Worm (Caenorhabditis elegans): ENCODE results near the gene ZK632.9.
A peak's percentile ranks its signal among the peaks of the same experiment; 100 is the strongest.

Gene ZK632.9

ce11 chrIII:9825073-9825828 is at the start of gene ZK632.9:
Gene ZK632.9 (minus strand): TSS chrIII:9825432.
- no peak for TF ChIP-seq F13C5.2 (tag; optimal IDR thresholded peaks at IDR 0.05)
- no peak for TF ChIP-seq scrt-1 (GFP tag; IDR thresholded peaks at IDR 0.05)

ce11 chrIII:9874515-9874914 is 49.3 kb upstream of the ZK632.9 start:
- TF ChIP-seq ceh-36 (tag; optimal IDR thresholded peaks at IDR 0.05), result no peak
- no peak for TF ChIP-seq ets-7 (tag; optimal IDR thresholded peaks at IDR 0.05)
- no peak for TF ChIP-seq hmg-4 (GFP tag; optimal IDR thresholded peaks at IDR 0.05)
- no peak for TF ChIP-seq tra-4 (tag; optimal IDR thresholded peaks at IDR 0.05)
- no peak for TF ChIP-seq ama-1 (optimal IDR thresholded peaks at IDR 0.05)
- TF ChIP-seq B0310.2 (tag; optimal IDR thresholded peaks at IDR 0.05), result no peak
- no peak for TF ChIP-seq hmbx-1 (tag; optimal IDR thresholded peaks at IDR 0.05)
- TF ChIP-seq tbx-37 (GFP tag; conservative IDR thresholded peaks at IDR 0.05), result no peak
- TF ChIP-seq hnd-1 (tag; optimal IDR thresholded peaks at IDR 0.05), result no peak
- no peak for TF ChIP-seq F13C5.2 (tag; optimal IDR thresholded peaks at IDR 0.05)
- no peak for TF ChIP-seq flt-1 (GFP tag; IDR thresholded peaks at IDR 0.05)
- TF ChIP-seq ceh-13 (GFP tag; optimal IDR thresholded peaks at IDR 0.05), result no peak
- no peak for TF ChIP-seq tbx-11 (GFP tag; IDR thresholded peaks at IDR 0.05)

- TF ChIP-seq F13C5.2 (tag; optimal IDR thresholded peaks at IDR 0.05) (no peak), flt-1 (GFP tag; IDR thresholded peaks at IDR 0.05) (no peak), aly-1 (tag; optimal IDR thresholded peaks at IDR 0.05) (no peak), hmg-4 (GFP tag; optimal IDR thresholded peaks at IDR 0.05) (no peak)
Measured at ce11 chrIII:9871032-9871431, 45.8 kb upstream of the ZK632.9 start, which contains the start of gene ZK757.1. Gene ZK757.1 (minus strand): TSS chrIII:9871132.

- TF ChIP-seq pes-1 (GFP tag; IDR thresholded peaks at IDR 0.05) (peak; percentile 79), B0310.2 (tag; optimal IDR thresholded peaks at IDR 0.05) (no peak), ceh-36 (tag; optimal IDR thresholded peaks at IDR 0.05) (no peak), ceh-13 (GFP tag; optimal IDR thresholded peaks at IDR 0.05) (peak; percentile 1), tra-4 (tag; optimal IDR thresholded peaks at IDR 0.05) (no peak), flt-1 (GFP tag; IDR thresholded peaks at IDR 0.05) (no peak), hmg-4 (GFP tag; optimal IDR thresholded peaks at IDR 0.05) (no peak), aly-1 (tag; optimal IDR thresholded peaks at IDR 0.05) (no peak), sea-1 (GFP tag; conservative IDR thresholded peaks at IDR 0.05) (no peak), hnd-1 (tag; optimal IDR thresholded peaks at IDR 0.05) (no peak), tbx-11 (GFP tag; IDR thresholded peaks at IDR 0.05) (no peak), F13C5.2 (tag; optimal IDR thresholded peaks at IDR 0.05) (no peak), scrt-1 (GFP tag; IDR thresholded peaks at IDR 0.05) (no peak), ets-7 (tag; optimal IDR thresholded peaks at IDR 0.05) (no peak), ama-1 (optimal IDR thresholded peaks at IDR 0.05) (no peak), hmbx-1 (tag; optimal IDR thresholded peaks at IDR 0.05) (no peak), tbx-37 (GFP tag; conservative IDR thresholded peaks at IDR 0.05) (peak; percentile 80)
Measured at ce11 chrIII:9867780-9868503, 42.7 kb upstream of the ZK632.9 start, which contains the start of gene dhhc-4. Gene dhhc-4 (minus strand): TSS chrIII:9867792.

- TF ChIP-seq tra-4 (tag; optimal IDR thresholded peaks at IDR 0.05), result no peak
- TF ChIP-seq ets-7 (tag; optimal IDR thresholded peaks at IDR 0.05), result no peak
- TF ChIP-seq B0310.2 (tag; optimal IDR thresholded peaks at IDR 0.05), result no peak
- TF ChIP-seq pes-1 (GFP tag; IDR thresholded peaks at IDR 0.05), result no peak
- no peak for TF ChIP-seq hnd-1 (tag; optimal IDR thresholded peaks at IDR 0.05)
- no peak for TF ChIP-seq sea-1 (GFP tag; conservative IDR thresholded peaks at IDR 0.05)
- TF ChIP-seq tbx-11 (GFP tag; IDR thresholded peaks at IDR 0.05), result no peak
- TF ChIP-seq ama-1 (optimal IDR thresholded peaks at IDR 0.05), result no peak
- no peak for TF ChIP-seq ceh-36 (tag; optimal IDR thresholded peaks at IDR 0.05)
- no peak for TF ChIP-seq F13C5.2 (tag; optimal IDR thresholded peaks at IDR 0.05)
- no peak for TF ChIP-seq ceh-13 (GFP tag; optimal IDR thresholded peaks at IDR 0.05)
- no peak for TF ChIP-seq scrt-1 (GFP tag; IDR thresholded peaks at IDR 0.05)
- no peak for TF ChIP-seq hmg-4 (GFP tag; optimal IDR thresholded peaks at IDR 0.05)
- no peak for TF ChIP-seq flt-1 (GFP tag; IDR thresholded peaks at IDR 0.05)
- no peak for TF ChIP-seq tbx-37 (GFP tag; conservative IDR thresholded peaks at IDR 0.05)
Measured at ce11 chrIII:9867352-9867751, 42.1 kb upstream of the ZK632.9 start.

ce11 chrIII:9862469-9862868 is 37.2 kb upstream of the ZK632.9 start:
- TF ChIP-seq aly-1 (tag; optimal IDR thresholded peaks at IDR 0.05), result no peak

ce11 chrIII:9861470-9862342 is 36.5 kb upstream of the ZK632.9 start:
- peak; percentile 91 for TF ChIP-seq flt-1 (GFP tag; IDR thresholded peaks at IDR 0.05)
- TF ChIP-seq hmbx-1 (tag; optimal IDR thresholded peaks at IDR 0.05), result peak; percentile 78
- TF ChIP-seq B0310.2 (tag; optimal IDR thresholded peaks at IDR 0.05), result peak; percentile 83
- TF ChIP-seq ceh-36 (tag; optimal IDR thresholded peaks at IDR 0.05), result peak; percentile 86
- TF ChIP-seq F13C5.2 (tag; optimal IDR thresholded peaks at IDR 0.05), result peak; percentile 84
- peak; percentile 91 for TF ChIP-seq hmg-4 (GFP tag; optimal IDR thresholded peaks at IDR 0.05)
- TF ChIP-seq tbx-11 (GFP tag; IDR thresholded peaks at IDR 0.05), result peak; percentile 93
- peak; percentile 77 for TF ChIP-seq hnd-1 (tag; optimal IDR thresholded peaks at IDR 0.05)
- TF ChIP-seq ceh-13 (GFP tag; optimal IDR thresholded peaks at IDR 0.05), result peak; percentile 67
- TF ChIP-seq tra-4 (tag; optimal IDR thresholded peaks at IDR 0.05), result peak; percentile 45
- TF ChIP-seq aly-1 (tag; optimal IDR thresholded peaks at IDR 0.05), result peak; percentile 86
- peak; percentile 94 for TF ChIP-seq scrt-1 (GFP tag; IDR thresholded peaks at IDR 0.05)
- peak; percentile 88 for TF ChIP-seq sea-1 (GFP tag; conservative IDR thresholded peaks at IDR 0.05)
- no peak for TF ChIP-seq ama-1 (optimal IDR thresholded peaks at IDR 0.05)
- peak; percentile 84 for TF ChIP-seq ets-7 (tag; optimal IDR thresholded peaks at IDR 0.05)
- peak; percentile 95 for TF ChIP-seq pes-1 (GFP tag; IDR thresholded peaks at IDR 0.05)
- peak; percentile 94 for TF ChIP-seq tbx-37 (GFP tag; conservative IDR thresholded peaks at IDR 0.05)

Measured in whole organism, early embryonic.